Worm (Caenorhabditis elegans) whole organism, early embryonic: Measurements from ENCODE around the gene F31E9.3.

Experiments
- B0310.2 ChIP-seq: sonication (generic microtip); optimal IDR thresholded peaks from 2 replicates; lab custom pipeline; 2016; ENCODE audit warnings: mild to moderate bottlenecking, missing genetic modification characterization, missing compliant biosample characterization
- F13C5.2 ChIP-seq: sonication (generic microtip); optimal IDR thresholded peaks from 2 replicates; lab custom pipeline; 2017; ENCODE audit warnings: mild to moderate bottlenecking, missing genetic modification characterization, inconsistent platforms, missing compliant biosample characterization
- aly-1 ChIP-seq: sonication (generic microtip); optimal IDR thresholded peaks from 2 replicates; lab custom pipeline; 2016; ENCODE audit warnings: missing genetic modification characterization, missing compliant biosample characterization
- ama-1 ChIP-seq: fragments of 150-350 bp; optimal IDR thresholded peaks from 2 replicates; lab custom pipeline; 2014
- flt-1 ChIP-seq: fragments of 200-800 bp; sonication (Bioruptor generic); IDR thresholded peaks from 2 replicates; pipeline ENCODE4 v1.3.6; 2022; ENCODE audit warnings: missing genetic modification characterization, missing compliant biosample characterization
- hmg-4 ChIP-seq: fragments of 200-800 bp; sonication (Bioruptor generic); optimal IDR thresholded peaks from 2 replicates; lab custom pipeline; 2018; ENCODE audit warnings: mild to moderate bottlenecking, missing genetic modification characterization, missing compliant biosample characterization
- hnd-1 ChIP-seq: sonication (generic microtip); optimal IDR thresholded peaks from 2 replicates; lab custom pipeline; 2016; ENCODE audit warnings: missing genetic modification characterization, missing compliant biosample characterization
- pes-1 ChIP-seq: fragments of 200-800 bp; sonication (Bioruptor generic); IDR thresholded peaks from 2 replicates; pipeline ENCODE4 v1.3.6; 2022; ENCODE audit warnings: missing genetic modification reagents, missing genetic modification characterization, missing compliant biosample characterization
- sea-1 ChIP-seq: fragments of 200-800 bp; sonication (Bioruptor generic); conservative IDR thresholded peaks from 2 replicates; pipeline ENCODE4 v1.3.6; 2022; ENCODE audit warnings: missing genetic modification characterization, missing compliant biosample characterization
- tbx-11 ChIP-seq: fragments of 200-800 bp; sonication (Bioruptor generic); IDR thresholded peaks from 2 replicates; pipeline ENCODE4 v1.3.6; 2022; ENCODE audit warnings: missing genetic modification characterization, missing compliant biosample characterization
- tra-4 ChIP-seq: sonication (generic microtip); optimal IDR thresholded peaks from 2 replicates; lab custom pipeline; 2017; ENCODE audit warnings: missing genetic modification characterization, missing compliant biosample characterization

- TF ChIP-seq F13C5.2 (tag; lab: Kevin White, UChicago): no peak
- TF ChIP-seq flt-1 (GFP tag; lab: Robert Waterston, UW): no peak
- no peak for TF ChIP-seq sea-1 (GFP tag; lab: Robert Waterston, UW)
- no peak for TF ChIP-seq aly-1 (tag; lab: Kevin White, UChicago)
- no peak for TF ChIP-seq B0310.2 (tag; lab: Kevin White, UChicago)
- TF ChIP-seq hnd-1: no peak
- no peak for TF ChIP-seq tra-4
- TF ChIP-seq pes-1 (GFP tag; lab: Robert Waterston, UW): no peak
- no peak for TF ChIP-seq ama-1 (lab: Kevin White, UChicago)
- no peak for TF ChIP-seq hmg-4 (GFP tag; lab: Kevin White, UChicago)
- no peak for TF ChIP-seq tbx-11 (GFP tag; lab: Robert Waterston, UW)
These were observed 14.5 kb upstream of the F31E9.3 start for ce11 chrV:17307926-17308325.
